Worm (Caenorhabditis elegans) whole organism, midembryonic: ENCODE data around the gene cgt-1.
A peak's percentile ranks its signal among the peaks of the same experiment; 100 is the strongest.

ENCODE experiments used
- T22C8.4 ChIP-seq: fragments of 200-800 bp; sonication (Bioruptor generic); IDR thresholded peaks from 2 replicates; pipeline ENCODE4 v1.3.6; 2022; ENCODE audit warnings: missing genetic modification characterization, missing compliant biosample characterization
- cog-1 ChIP-seq: sonication (generic microtip); optimal IDR thresholded peaks from 2 replicates; lab custom pipeline; 2016; ENCODE audit warnings: missing genetic modification characterization, missing compliant biosample characterization
- flt-1 ChIP-seq: fragments of 200-800 bp; sonication (Bioruptor generic); IDR thresholded peaks from 2 replicates; pipeline ENCODE4 v1.3.6; 2022; ENCODE audit warnings: missing genetic modification characterization, missing compliant biosample characterization
- klf-2 ChIP-seq: fragments of 200-800 bp; sonication (Bioruptor generic); conservative IDR thresholded peaks from 2 replicates; pipeline ENCODE4 v1.3.6; 2022; ENCODE audit warnings: missing genetic modification reagents, missing genetic modification characterization, missing compliant biosample characterization
- med-1 ChIP-seq: sonication (generic microtip); optimal IDR thresholded peaks from 2 replicates; lab custom pipeline; 2017; ENCODE audit warnings: missing genetic modification characterization, mild to moderate bottlenecking, missing compliant biosample characterization, antibody characterized with exemption, missing genetic modification reagents; ENCODE audit not compliant: insufficient read depth
- ref-1 ChIP-seq: fragments of 200-800 bp; sonication (Bioruptor generic); conservative IDR thresholded peaks from 2 replicates; pipeline ENCODE4 v1.3.6; 2022; ENCODE audit warnings: missing genetic modification reagents, missing genetic modification characterization, missing compliant biosample characterization
- tab-1 ChIP-seq: fragments of 200-800 bp; sonication (Bioruptor generic); IDR thresholded peaks from 2 replicates; pipeline ENCODE4 v1.3.6; 2022; ENCODE audit warnings: missing genetic modification characterization, missing compliant biosample characterization
- ztf-23 ChIP-seq: fragments of 200-800 bp; sonication (Bioruptor generic); IDR thresholded peaks from 2 replicates; pipeline ENCODE4 v1.3.6; 2022; ENCODE audit warnings: missing genetic modification reagents, missing genetic modification characterization, missing compliant biosample characterization
- ztf-29 ChIP-seq: fragments of 200-800 bp; sonication (Bioruptor generic); IDR thresholded peaks from 2 replicates; pipeline ENCODE4 v1.3.6; 2022; ENCODE audit warnings: missing genetic modification reagents, missing genetic modification characterization, missing compliant biosample characterization

cgt-1 gene

DNA sequence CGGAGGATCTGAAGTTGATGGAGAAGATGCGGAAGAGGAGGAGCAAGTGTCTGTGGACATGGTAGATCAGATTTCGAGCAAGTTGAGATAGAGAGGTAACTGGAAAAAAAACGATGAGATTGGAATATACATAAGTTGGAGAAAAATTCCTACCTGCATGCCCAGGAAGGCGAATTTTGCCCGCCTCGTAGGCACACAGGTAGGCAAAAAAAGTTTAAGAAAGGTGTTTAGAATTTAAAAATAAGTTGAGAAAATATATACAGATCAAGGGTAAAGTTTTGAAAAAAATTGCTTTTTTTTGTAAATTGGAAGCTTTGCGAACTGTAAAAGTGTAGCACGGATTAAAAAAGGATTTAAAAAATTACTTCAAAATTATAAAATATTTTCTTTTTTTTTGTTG is 9.1 kb downstream of the cgt-1 start, which contains the start of gene nhr-84:
nhr-84 (minus strand) TSS at position 101 of the 400 bp plus-strand sequence.
- TF ChIP-seq ref-1 (no peak), cog-1 (no peak), T22C8.4 (no peak), ztf-23 (no peak), tab-1 (GFP tag; lab: Robert Waterston, UW) (no peak), klf-2 (GFP tag; lab: Robert Waterston, UW) (no peak), med-1 (GFP tag; lab: Kevin White, UChicago) (no peak), flt-1 (GFP tag; lab: Robert Waterston, UW) (no peak), ztf-29 (GFP tag; lab: Robert Waterston, UW) (no peak)

DNA sequence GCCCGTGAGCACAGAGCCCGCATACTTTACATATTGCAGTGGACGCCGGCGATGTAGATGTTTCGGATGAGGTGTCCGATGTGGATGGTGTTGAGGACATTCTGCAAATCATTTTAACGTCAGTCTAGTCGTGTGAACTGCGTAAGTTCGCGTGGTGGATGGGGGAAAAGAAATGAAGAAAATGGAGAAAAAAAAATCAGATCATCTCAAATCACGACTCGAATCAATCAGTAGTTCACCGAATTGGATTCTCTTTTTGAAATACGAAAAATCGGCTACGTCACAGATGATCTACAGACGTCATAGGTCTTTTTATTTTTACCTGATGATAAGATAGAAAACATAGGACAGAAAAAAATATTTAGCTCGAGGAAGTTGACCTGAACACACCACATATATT is 12.3 kb downstream of the cgt-1 start, which contains the start of gene nhr-102:
nhr-102 (minus strand) TSS at position 101 of the 400 bp plus-strand sequence.
- TF ChIP-seq klf-2 (GFP tag; lab: Robert Waterston, UW) (no peak), ref-1 (no peak), ztf-29 (GFP tag; lab: Robert Waterston, UW) (no peak), med-1 (GFP tag; lab: Kevin White, UChicago) (no peak), cog-1 (no peak), ztf-23 (no peak), flt-1 (GFP tag; lab: Robert Waterston, UW) (no peak), tab-1 (GFP tag; lab: Robert Waterston, UW) (no peak), T22C8.4 (no peak)

DNA sequence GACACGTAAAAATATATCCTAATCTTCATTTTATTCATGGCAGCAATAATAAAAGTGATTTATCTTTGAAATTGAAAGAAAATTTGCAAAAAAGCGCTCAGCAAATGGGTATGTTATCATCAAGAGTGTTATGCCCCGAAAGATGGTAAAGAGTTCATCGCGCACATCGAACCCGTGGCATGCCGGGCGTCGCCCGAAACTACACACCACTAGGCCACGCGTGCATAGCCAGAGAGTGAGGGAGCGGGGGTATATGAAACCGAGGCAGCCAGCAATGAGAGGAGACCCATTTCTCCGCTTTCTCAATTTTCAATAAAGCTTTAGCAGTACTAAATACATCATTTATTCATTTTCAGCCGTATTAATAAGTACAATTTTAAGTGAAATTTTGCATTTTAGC is 14.9 kb downstream of the cgt-1 start:
- TF ChIP-seq med-1 (GFP tag; lab: Kevin White, UChicago) (peak; percentile 91), tab-1 (GFP tag; lab: Robert Waterston, UW) (peak; percentile 100), klf-2 (GFP tag; lab: Robert Waterston, UW) (peak; percentile 99), cog-1 (peak; percentile 96), ztf-23 (peak; percentile 99), T22C8.4 (peak; percentile 99), flt-1 (GFP tag; lab: Robert Waterston, UW) (peak; percentile 99), ref-1 (peak; percentile 100), ztf-29 (GFP tag; lab: Robert Waterston, UW) (peak; percentile 100)

DNA sequence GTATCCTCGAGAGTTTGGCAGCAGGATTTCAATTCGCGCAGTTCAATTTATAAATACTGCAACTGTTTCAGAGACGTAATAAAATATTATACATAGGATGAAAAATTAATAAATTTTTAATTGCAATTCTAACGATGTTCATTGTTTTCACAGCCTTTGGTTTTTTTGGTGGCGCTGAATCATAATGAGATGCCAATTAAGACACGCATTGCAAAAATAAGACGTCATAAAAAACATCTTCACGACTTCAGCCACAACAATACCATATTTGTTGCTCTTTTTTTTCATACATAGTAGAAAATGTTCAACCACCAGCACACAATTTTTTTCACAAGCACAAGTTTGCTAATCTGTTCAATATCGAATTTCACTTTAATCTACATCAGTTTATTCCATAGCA is 16.4 kb downstream of the cgt-1 start, which contains the start of gene str-56:
str-56 (plus strand) TSS at position 301 of the 400 bp plus-strand sequence.
- no peak for TF ChIP-seq cog-1
- no peak for TF ChIP-seq tab-1 (GFP tag; lab: Robert Waterston, UW)
- no peak for TF ChIP-seq med-1 (GFP tag; lab: Kevin White, UChicago)
- TF ChIP-seq T22C8.4 = no peak
- no peak for TF ChIP-seq ztf-29 (GFP tag; lab: Robert Waterston, UW)
- no peak for TF ChIP-seq ztf-23
- TF ChIP-seq klf-2 (GFP tag; lab: Robert Waterston, UW) = no peak
- TF ChIP-seq flt-1 (GFP tag; lab: Robert Waterston, UW) = no peak
- no peak for TF ChIP-seq ref-1

DNA sequence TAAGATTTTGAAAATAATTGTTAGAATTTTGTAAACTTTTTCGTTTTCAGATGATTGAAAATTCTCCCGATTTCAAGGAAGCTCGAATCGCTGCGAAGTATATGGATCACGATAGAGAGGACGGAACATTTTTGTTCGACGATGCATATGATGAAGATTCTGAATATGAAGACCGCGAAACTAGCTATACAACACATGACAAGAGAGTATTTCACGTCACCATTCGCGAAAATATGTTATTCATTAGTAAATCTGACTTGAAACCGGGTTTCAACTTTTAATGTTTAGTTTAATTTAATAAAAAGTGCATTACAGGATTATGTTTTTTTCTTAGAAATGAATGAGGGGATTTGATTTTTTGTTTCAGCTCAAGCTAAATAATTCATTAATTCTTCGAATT is 18.3 kb downstream of the cgt-1 start, which contains the start of gene str-57:
str-57 (plus strand) TSS at position 301 of the 400 bp plus-strand sequence.
- TF ChIP-seq flt-1 (GFP tag; lab: Robert Waterston, UW) (no peak), cog-1 (no peak), T22C8.4 (no peak), ztf-29 (GFP tag; lab: Robert Waterston, UW) (no peak), ref-1 (no peak), klf-2 (GFP tag; lab: Robert Waterston, UW) (no peak), tab-1 (GFP tag; lab: Robert Waterston, UW) (no peak), ztf-23 (no peak), med-1 (GFP tag; lab: Kevin White, UChicago) (no peak)

DNA sequence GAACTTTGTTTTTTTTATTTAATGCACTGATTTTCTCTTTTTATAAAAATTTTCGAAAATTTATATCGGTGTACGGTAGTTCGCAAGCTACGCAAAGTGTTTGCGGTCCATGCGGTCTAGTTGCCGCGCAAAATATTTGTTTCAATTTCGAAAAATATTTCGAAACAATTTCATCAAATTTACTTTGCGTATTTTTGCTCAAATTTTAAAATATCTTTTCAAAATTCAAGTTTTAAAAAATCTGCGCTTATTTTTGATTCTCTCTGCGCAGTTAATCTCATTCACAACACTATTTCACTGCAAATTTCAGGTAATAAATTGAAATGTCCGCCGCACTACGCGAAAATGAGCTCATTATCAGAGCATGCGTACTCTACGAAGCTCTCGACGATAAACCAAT is 21.3 kb downstream of the cgt-1 start, which contains the start of gene fbxa-197:
fbxa-197 (plus strand) TSS at position 301 of the 400 bp plus-strand sequence.
- no peak for TF ChIP-seq flt-1 (GFP tag; lab: Robert Waterston, UW)
- TF ChIP-seq ztf-29 (GFP tag; lab: Robert Waterston, UW) = no peak
- no peak for TF ChIP-seq med-1 (GFP tag; lab: Kevin White, UChicago)
- no peak for TF ChIP-seq ztf-23
- no peak for TF ChIP-seq tab-1 (GFP tag; lab: Robert Waterston, UW)
- no peak for TF ChIP-seq ref-1
- TF ChIP-seq klf-2 (GFP tag; lab: Robert Waterston, UW) = no peak
- TF ChIP-seq cog-1 = no peak
- no peak for TF ChIP-seq T22C8.4

DNA sequence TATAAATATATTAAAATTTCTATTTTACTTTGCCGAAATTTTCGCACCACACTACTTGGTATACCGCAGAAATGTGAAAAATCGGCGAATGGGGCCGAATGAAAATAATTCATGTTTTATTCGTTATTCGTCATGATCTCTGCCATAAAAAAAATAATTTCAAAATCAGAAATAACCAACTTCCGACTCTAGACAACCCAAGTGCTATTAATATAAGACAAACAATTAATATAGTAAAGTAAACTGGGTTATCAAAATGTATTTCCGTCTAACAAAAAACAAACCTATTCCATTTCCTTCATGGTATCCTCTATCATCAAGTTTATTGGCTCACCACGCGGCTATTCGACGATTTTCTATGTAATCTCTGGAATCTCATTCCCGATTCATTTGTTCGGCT is 22.8 kb downstream of the cgt-1 start, which contains the start of gene srh-293:
srh-293 (plus strand) TSS at position 301 of the 400 bp plus-strand sequence.
- no peak for TF ChIP-seq ztf-23

DNA sequence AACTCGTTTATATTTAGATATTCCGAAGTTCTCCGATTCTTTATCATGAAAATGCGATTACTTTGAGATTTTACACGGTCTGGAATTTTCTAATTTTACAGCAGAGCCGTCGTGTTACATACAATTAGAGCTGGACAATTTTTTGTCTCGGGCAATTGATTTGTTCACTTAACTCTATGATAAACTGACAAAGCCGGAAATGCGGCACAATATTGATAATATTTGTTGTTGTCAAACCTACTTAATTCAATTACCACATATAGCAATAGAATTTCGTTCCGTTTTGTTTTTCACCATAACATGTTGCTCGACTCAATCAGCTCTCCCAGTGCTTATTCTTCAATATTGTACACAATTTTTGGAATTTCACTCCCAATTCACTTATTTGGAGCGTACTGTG is 25.6 kb downstream of the cgt-1 start, which contains the start of gene srh-299:
srh-299 (plus strand) TSS at position 301 of the 400 bp plus-strand sequence.
- no peak for TF ChIP-seq klf-2 (GFP tag; lab: Robert Waterston, UW)
- no peak for TF ChIP-seq ref-1
- no peak for TF ChIP-seq cog-1
- TF ChIP-seq T22C8.4 = no peak
- TF ChIP-seq ztf-29 (GFP tag; lab: Robert Waterston, UW) = no peak
- TF ChIP-seq med-1 (GFP tag; lab: Kevin White, UChicago) = no peak
- TF ChIP-seq ztf-23 = no peak
- TF ChIP-seq flt-1 (GFP tag; lab: Robert Waterston, UW) = no peak
- no peak for TF ChIP-seq tab-1 (GFP tag; lab: Robert Waterston, UW)

DNA sequence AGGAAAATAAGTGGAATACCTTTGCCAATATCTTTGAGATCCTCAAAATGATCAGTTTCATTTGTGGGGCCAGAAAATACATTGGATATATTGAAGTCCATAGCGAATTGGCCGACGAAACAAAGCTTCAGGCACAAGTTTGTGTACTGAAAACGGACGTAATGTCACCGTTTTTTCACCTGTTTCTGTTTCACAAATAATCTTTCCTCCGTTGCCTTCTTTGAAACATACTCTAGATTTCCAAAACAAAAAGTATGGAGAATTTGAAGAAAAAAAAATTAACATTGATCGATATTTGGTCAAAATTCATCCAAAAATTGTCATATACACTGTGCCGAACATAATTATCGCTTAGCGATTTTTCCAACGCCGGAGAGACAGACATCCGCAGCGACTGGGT is 26.1 kb downstream of the cgt-1 start, which contains the start of gene srz-12:
srz-12 (minus strand) TSS at position 101 of the 400 bp plus-strand sequence.
- TF ChIP-seq ref-1 (no peak), klf-2 (GFP tag; lab: Robert Waterston, UW) (no peak), flt-1 (GFP tag; lab: Robert Waterston, UW) (no peak), ztf-29 (GFP tag; lab: Robert Waterston, UW) (no peak), med-1 (GFP tag; lab: Kevin White, UChicago) (no peak), ztf-23 (no peak), tab-1 (GFP tag; lab: Robert Waterston, UW) (no peak), T22C8.4 (no peak), cog-1 (no peak)

DNA sequence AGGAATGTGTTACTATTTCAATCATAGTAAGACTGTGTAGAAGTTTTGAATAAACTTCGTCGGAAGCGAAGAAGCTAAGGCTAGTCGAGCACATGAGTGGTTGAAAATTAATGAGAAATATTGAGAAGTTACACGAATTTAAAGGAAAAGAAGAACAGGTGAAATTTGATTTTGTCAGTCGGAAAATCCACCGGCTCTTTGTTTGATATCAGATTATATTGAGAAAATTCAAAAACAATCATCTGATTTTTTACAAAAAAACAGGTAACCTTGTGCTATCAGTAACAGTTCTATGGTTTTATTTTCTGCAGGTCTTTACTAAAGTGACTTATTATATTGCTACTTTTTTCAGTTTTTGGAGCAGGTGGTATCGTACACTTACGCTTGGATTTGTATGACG is 30.4 kb downstream of the cgt-1 start, which contains the start of gene srh-148:
srh-148 (minus strand) TSS at position 101 of the 400 bp plus-strand sequence.
- TF ChIP-seq ztf-23 = no peak
- TF ChIP-seq klf-2 (GFP tag; lab: Robert Waterston, UW) = no peak
